Fruit fly (Drosophila melanogaster) whole organism, embryonic: ENCODE results near the gene CG2247.

ENCODE experiments used
- ATbp ChIP-seq: fragments of 200-800 bp; sonication (Bioruptor generic); optimal IDR thresholded peaks from 2 replicates; lab custom pipeline; 2017; ENCODE audit warnings: missing biosample characterization, mild to moderate bottlenecking, missing genetic modification characterization, missing genetic modification reagents
- Asciz ChIP-seq: fragments of 200-800 bp; sonication (Bioruptor generic); optimal IDR thresholded peaks from 2 replicates; lab custom pipeline; 2017; ENCODE audit warnings: missing biosample characterization, mild to moderate bottlenecking, missing genetic modification characterization, missing genetic modification reagents
- CG10321 ChIP-seq: fragments of 200-800 bp; sonication (Bioruptor generic); IDR thresholded peaks from 2 replicates; pipeline ENCODE4 v1.3.6; 2022; ENCODE audit warnings: missing biosample characterization, missing genetic modification characterization
- CG10565 ChIP-seq: fragments of 200-800 bp; sonication (Bioruptor generic); optimal IDR thresholded peaks from 3 replicates; lab custom pipeline; 2016; ENCODE audit warnings: missing biosample characterization, mild to moderate bottlenecking, missing genetic modification characterization
- CG11085 ChIP-seq: fragments of 200-800 bp; sonication (Bioruptor generic); IDR thresholded peaks from 2 replicates; pipeline ENCODE4 v1.3.6; 2022; ENCODE audit warnings: missing biosample characterization, missing genetic modification characterization
- CG11723 ChIP-seq: fragments of 200-800 bp; sonication (Bioruptor generic); optimal IDR thresholded peaks from 2 replicates; lab custom pipeline; 2017; ENCODE audit warnings: missing biosample characterization, mild to moderate bottlenecking, missing genetic modification characterization
- CG13287 ChIP-seq: fragments of 200-800 bp; sonication (Bioruptor generic); IDR thresholded peaks from 2 replicates; pipeline ENCODE4 v1.3.6; 2022; ENCODE audit warnings: missing biosample characterization, missing genetic modification characterization; ENCODE audit not compliant: partially characterized antibody
- CG14860 ChIP-seq: fragments of 200-800 bp; sonication (Bioruptor generic); IDR thresholded peaks from 3 replicates; pipeline ENCODE4 v1.3.6; 2022; ENCODE audit warnings: missing biosample characterization, missing genetic modification characterization; ENCODE audit not compliant: partially characterized antibody
- CG15073 ChIP-seq: fragments of 200-800 bp; sonication (Bioruptor generic); optimal IDR thresholded peaks from 2 replicates; lab custom pipeline; 2016; ENCODE audit warnings: missing biosample characterization, missing genetic modification characterization
- CG30020 ChIP-seq: fragments of 200-800 bp; optimal IDR thresholded peaks from 2 replicates; lab custom pipeline; 2019; ENCODE audit warnings: missing biosample characterization, mild to moderate bottlenecking, missing genetic modification characterization, moderate library complexity
- CG30403 ChIP-seq: fragments of 200-800 bp; sonication (Bioruptor generic); optimal IDR thresholded peaks from 3 replicates; lab custom pipeline; 2016; ENCODE audit warnings: missing biosample characterization, missing genetic modification characterization
- CG31388 ChIP-seq: fragments of 200-800 bp; sonication (Bioruptor generic); optimal IDR thresholded peaks from 2 replicates; lab custom pipeline; 2016; ENCODE audit warnings: missing biosample characterization, missing genetic modification characterization
- CG32772 ChIP-seq: fragments of 200-800 bp; sonication (Bioruptor generic); IDR thresholded peaks from 2 replicates; pipeline ENCODE4 v1.3.6; 2022; ENCODE audit warnings: missing biosample characterization, missing genetic modification characterization
- CG3838 ChIP-seq: fragments of 200-800 bp; sonication (Bioruptor generic); optimal IDR thresholded peaks from 3 replicates; lab custom pipeline; 2016; ENCODE audit warnings: missing biosample characterization, missing genetic modification characterization
- CG4617 ChIP-seq: fragments of 200-800 bp; sonication (Bioruptor generic); optimal IDR thresholded peaks from 3 replicates; lab custom pipeline; 2016; ENCODE audit warnings: missing biosample characterization, missing genetic modification characterization, borderline replicate concordance
- CG4854 ChIP-seq: fragments of 200-800 bp; sonication (Bioruptor generic); optimal IDR thresholded peaks from 2 replicates; lab custom pipeline; 2016; ENCODE audit warnings: missing biosample characterization, missing genetic modification characterization, inconsistent platforms
- CG6791 ChIP-seq: fragments of 200-800 bp; sonication (Bioruptor generic); IDR thresholded peaks from 3 replicates; pipeline ENCODE4 v1.3.6; 2022; ENCODE audit warnings: missing biosample characterization, missing genetic modification characterization; ENCODE audit not compliant: partially characterized antibody
- CG7928 ChIP-seq: fragments of 200-800 bp; sonication (Bioruptor generic); optimal IDR thresholded peaks from 2 replicates; lab custom pipeline; 2017; ENCODE audit warnings: missing biosample characterization, mild to moderate bottlenecking, missing genetic modification characterization
- CG8089 ChIP-seq: fragments of 200-800 bp; sonication (Bioruptor generic); optimal IDR thresholded peaks from 3 replicates; lab custom pipeline; 2016; ENCODE audit warnings: missing biosample characterization, missing genetic modification characterization
- CoRest ChIP-seq: fragments of 200-800 bp; sonication (Bioruptor generic); optimal IDR thresholded peaks from 3 replicates; lab custom pipeline; 2018; ENCODE audit warnings: missing biosample characterization, mild to moderate bottlenecking, missing genetic modification characterization, moderate library complexity
- Dbx ChIP-seq: fragments of 200-800 bp; sonication (Bioruptor generic); IDR thresholded peaks from 3 replicates; pipeline ENCODE4 v1.3.6; 2022; ENCODE audit warnings: missing biosample characterization, missing genetic modification characterization
- Dip2 ChIP-seq: fragments of 200-800 bp; sonication (Bioruptor generic); IDR thresholded peaks from 2 replicates; pipeline ENCODE4 v1.3.6; 2022; ENCODE audit warnings: missing biosample characterization, missing genetic modification characterization
- ERR ChIP-seq: fragments of 200-800 bp; sonication (Bioruptor generic); optimal IDR thresholded peaks from 2 replicates; lab custom pipeline; 2016; ENCODE audit warnings: missing biosample characterization, missing genetic modification characterization
- Hr78 ChIP-seq, 2 experiments: fragments of 200-800 bp in 1 of 2; fragments of >200 bp in 1 of 2; sonication (Bioruptor generic) in 1 of 2; optimal IDR thresholded peaks; 2 replicates each; lab custom pipeline; 2017 to 2019; ENCODE audit warnings: missing biosample characterization in 2 of 2, missing genetic modification characterization in 2 of 2, mild to moderate bottlenecking in 1 of 2, moderate library complexity in 1 of 2
- Nf-YB ChIP-seq: fragments of 200-800 bp; sonication (Bioruptor generic); optimal IDR thresholded peaks from 3 replicates; lab custom pipeline; 2019; ENCODE audit warnings: missing biosample characterization, mild to moderate bottlenecking, missing genetic modification characterization, moderate library complexity
- Oaz ChIP-seq: fragments of 200-800 bp; sonication (Bioruptor generic); IDR thresholded peaks from 2 replicates; pipeline ENCODE4 v1.3.6; 2022; ENCODE audit warnings: missing biosample characterization, missing genetic modification characterization
- Sin3A ChIP-seq: fragments of >200 bp; optimal IDR thresholded peaks from 2 replicates; lab custom pipeline; 2018
- Sox102F ChIP-seq: fragments of 200-800 bp; sonication (Bioruptor generic); optimal IDR thresholded peaks from 2 replicates; lab custom pipeline; 2018; ENCODE audit warnings: missing biosample characterization, mild to moderate bottlenecking, missing genetic modification characterization, moderate library complexity
- Xbp1 ChIP-seq: fragments of 200-800 bp; sonication (Bioruptor generic); optimal IDR thresholded peaks from 3 replicates; lab custom pipeline; 2016; ENCODE audit warnings: missing biosample characterization, mild to moderate bottlenecking, missing genetic modification characterization
- aop ChIP-seq: fragments of 200-800 bp; sonication (Bioruptor generic); IDR thresholded peaks from 2 replicates; pipeline ENCODE4 v1.3.6; 2022; ENCODE audit warnings: missing biosample characterization, missing genetic modification characterization
- bab2 ChIP-seq: fragments of 200-800 bp; sonication (Bioruptor generic); optimal IDR thresholded peaks from 2 replicates; lab custom pipeline; 2016; ENCODE audit warnings: missing biosample characterization, missing genetic modification characterization
- bcd ChIP-seq: fragments of 200-800 bp; sonication (Bioruptor generic); optimal IDR thresholded peaks from 2 replicates; lab custom pipeline; 2017; ENCODE audit warnings: missing biosample characterization, mild to moderate bottlenecking, missing genetic modification characterization
- btn ChIP-seq: fragments of 200-800 bp; sonication (Bioruptor generic); optimal IDR thresholded peaks from 2 replicates; lab custom pipeline; 2016; ENCODE audit warnings: missing biosample characterization, missing genetic modification characterization
- chinmo ChIP-seq: fragments of 200-800 bp; sonication (Bioruptor generic); IDR thresholded peaks from 4 replicates; pipeline ENCODE4 v1.3.6; 2022; ENCODE audit warnings: missing biosample characterization, missing genetic modification characterization; ENCODE audit not compliant: partially characterized antibody
- fu2 ChIP-seq: fragments of 200-800 bp; sonication (Bioruptor generic); optimal IDR thresholded peaks from 2 replicates; lab custom pipeline; 2016; ENCODE audit warnings: missing biosample characterization, missing genetic modification characterization
- gsb ChIP-seq: fragments of 200-800 bp; sonication (Bioruptor generic); IDR thresholded peaks from 2 replicates; pipeline ENCODE4 v1.3.6; 2022; ENCODE audit warnings: missing biosample characterization, missing genetic modification characterization
- klu ChIP-seq: fragments of 200-800 bp; sonication (Bioruptor generic); IDR thresholded peaks from 2 replicates; pipeline ENCODE4 v1.3.6; 2022; ENCODE audit warnings: missing biosample characterization, missing genetic modification characterization
- lmd ChIP-seq: fragments of 200-800 bp; sonication (Bioruptor generic); IDR thresholded peaks from 2 replicates; pipeline ENCODE4 v1.3.6; 2022; ENCODE audit warnings: missing biosample characterization, missing genetic modification characterization
- nom ChIP-seq: fragments of 200-800 bp; sonication (Bioruptor generic); optimal IDR thresholded peaks from 2 replicates; lab custom pipeline; 2017; ENCODE audit warnings: missing biosample characterization, missing genetic modification characterization, mild to moderate bottlenecking, moderate library complexity, missing genetic modification reagents
- pita ChIP-seq: fragments of 200-800 bp; sonication (Bioruptor generic); optimal IDR thresholded peaks from 2 replicates; lab custom pipeline; 2017; ENCODE audit warnings: missing biosample characterization, mild to moderate bottlenecking, missing genetic modification characterization
- pzg ChIP-seq: fragments of 200-800 bp; sonication (Bioruptor generic); optimal IDR thresholded peaks from 3 replicates; lab custom pipeline; 2018; ENCODE audit warnings: missing biosample characterization, mild to moderate bottlenecking, missing genetic modification characterization, moderate library complexity
- sd ChIP-seq: fragments of 200-800 bp; sonication (Bioruptor generic); optimal IDR thresholded peaks from 3 replicates; lab custom pipeline; 2018; ENCODE audit warnings: missing biosample characterization, mild to moderate bottlenecking, missing genetic modification characterization, moderate library complexity
- sim ChIP-seq: fragments of 200-800 bp; sonication (Bioruptor generic); IDR thresholded peaks from 2 replicates; pipeline ENCODE4 v1.3.6; 2022; ENCODE audit warnings: missing biosample characterization, missing genetic modification characterization
- ssp ChIP-seq: fragments of 200-800 bp; sonication (Bioruptor generic); IDR thresholded peaks from 2 replicates; pipeline ENCODE4 v1.3.6; 2022; ENCODE audit warnings: missing biosample characterization, missing genetic modification characterization
- trem ChIP-seq: fragments of 200-800 bp; optimal IDR thresholded peaks from 3 replicates; lab custom pipeline; 2019; ENCODE audit warnings: missing biosample characterization, mild to moderate bottlenecking, missing genetic modification characterization, moderate library complexity
- vnd ChIP-seq: fragments of 200-800 bp; sonication (Bioruptor generic); IDR thresholded peaks from 3 replicates; pipeline ENCODE4 v1.3.6; 2022; ENCODE audit warnings: missing biosample characterization, missing genetic modification characterization; ENCODE audit not compliant: partially characterized antibody
- vvl ChIP-seq: fragments of 200-800 bp; sonication (Bioruptor generic); IDR thresholded peaks from 2 replicates; pipeline ENCODE4 v1.3.6; 2022; ENCODE audit warnings: missing biosample characterization, missing genetic modification characterization
- wek ChIP-seq: fragments of 200-800 bp; sonication (Bioruptor generic); optimal IDR thresholded peaks from 3 replicates; lab custom pipeline; 2018; ENCODE audit warnings: missing biosample characterization, mild to moderate bottlenecking, missing genetic modification characterization, moderate library complexity
- zf30C ChIP-seq: fragments of 200-800 bp; sonication (Bioruptor generic); optimal IDR thresholded peaks from 3 replicates; lab custom pipeline; 2018; ENCODE audit warnings: missing biosample characterization, mild to moderate bottlenecking, missing genetic modification characterization

Gene CG2247

DNA sequence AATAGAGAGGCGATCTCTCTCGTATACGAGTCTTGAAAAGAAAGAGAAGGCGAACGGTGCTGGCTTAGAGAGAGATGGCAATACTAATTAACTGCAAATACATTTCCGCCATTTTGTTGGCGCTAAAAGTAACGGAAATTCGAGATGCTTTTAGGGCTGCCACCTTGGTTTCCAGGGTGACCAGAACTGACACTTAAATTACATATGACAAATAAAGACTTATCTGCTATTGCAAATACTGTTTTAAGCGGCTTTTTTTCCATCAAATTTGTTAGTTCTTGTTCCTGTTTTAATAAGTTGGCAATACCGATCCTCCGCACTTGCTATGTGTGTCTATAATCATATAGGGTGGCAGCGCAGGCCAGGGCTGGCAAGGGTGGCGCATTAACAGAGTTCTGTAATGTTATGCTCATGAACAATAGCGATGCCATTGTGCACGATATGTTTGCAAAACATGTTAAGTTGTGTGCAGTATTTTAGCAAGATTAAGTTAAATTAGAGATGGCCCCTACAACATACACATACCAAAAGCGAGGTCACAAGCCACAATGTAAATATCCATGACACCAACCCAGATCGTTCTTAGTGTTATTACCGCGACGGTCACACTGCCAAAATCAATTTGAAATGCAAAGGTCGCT is 31.1 kb downstream of the CG2247 start, which contains the start of gene nod (continued):
- no peak for TF ChIP-seq CG15073 (GFP tag; lab: Kevin White, UChicago)
- peak; percentile 78 for TF ChIP-seq CG10321 (GFP tag; lab: Robert Waterston, UW)
- no peak for TF ChIP-seq Dip2 (GFP tag; lab: Robert Waterston, UW)
- no peak for TF ChIP-seq CG11723 (GFP tag; lab: Kevin White, UChicago)
- TF ChIP-seq CG31388 (GFP tag; lab: Kevin White, UChicago): peak; percentile 15
- TF ChIP-seq btn (GFP tag; lab: Kevin White, UChicago): no peak
- peak; percentile 66 for TF ChIP-seq fu2
- TF ChIP-seq zf30C: no peak
- TF ChIP-seq Dbx (GFP tag; lab: Robert Waterston, UW): peak; percentile 58; the same call in 1 of the 3 replicates
- TF ChIP-seq CG13287 (GFP tag; lab: Robert Waterston, UW): peak; percentile 85
- TF ChIP-seq CG4617 (GFP tag; lab: Kevin White, UChicago): peak; percentile 27
- peak; percentile 61 for TF ChIP-seq bcd (GFP tag; lab: Kevin White, UChicago)
- TF ChIP-seq CG6791: peak; percentile 55; the same call in 1 of the 3 replicates
- no peak for TF ChIP-seq vnd (GFP tag; lab: Robert Waterston, UW)
- TF ChIP-seq Sox102F (GFP tag; lab: Kevin White, UChicago): peak; percentile 58
- no peak; the same call in 1 of the 2 replicates for TF ChIP-seq Oaz (GFP tag; lab: Robert Waterston, UW)
- TF ChIP-seq Hr78 (GFP tag; optimal IDR thresholded peaks at IDR 0.05; lab: Kevin White, UChicago): no peak
- TF ChIP-seq sd (tag; lab: Kevin White, UChicago): peak; percentile 76
- peak; percentile 72 for TF ChIP-seq CG30403
- peak; percentile 74 for TF ChIP-seq ERR (GFP tag; lab: Kevin White, UChicago)
- TF ChIP-seq CG32772 (GFP tag; lab: Robert Waterston, UW): no peak
- peak; percentile 26; the same call in 1 of the 2 replicates for TF ChIP-seq ssp
- peak; percentile 90 for TF ChIP-seq trem
- TF ChIP-seq Sin3A: peak; percentile 89
- peak; percentile 65 for TF ChIP-seq bab2
- no peak for TF ChIP-seq gsb (GFP tag; lab: Robert Waterston, UW)
- peak; percentile 44 for TF ChIP-seq CG4854 (GFP tag; lab: Kevin White, UChicago)
- TF ChIP-seq CoRest: peak; percentile 81
- no peak for TF ChIP-seq ATbp (GFP tag; lab: Kevin White, UChicago)
- no peak for TF ChIP-seq wek (GFP tag; lab: Kevin White, UChicago)
- peak; percentile 61 for TF ChIP-seq Xbp1 (GFP tag; lab: Kevin White, UChicago)
- TF ChIP-seq Nf-YB (GFP tag; lab: Kevin White, UChicago): peak; percentile 3
- peak; percentile 89 for TF ChIP-seq pita (GFP tag; lab: Kevin White, UChicago)
- no peak for TF ChIP-seq CG10565
- TF ChIP-seq aop (GFP tag; lab: Robert Waterston, UW): no peak
- TF ChIP-seq nom (GFP tag; lab: Kevin White, UChicago): no peak
- peak; percentile 34; the same call in 1 of the 2 replicates for TF ChIP-seq klu (GFP tag; lab: Robert Waterston, UW)
- no peak for TF ChIP-seq CG3838 (GFP tag; lab: Kevin White, UChicago)
- TF ChIP-seq pzg: peak; percentile 97
- peak; percentile 57 for TF ChIP-seq vvl (GFP tag; lab: Robert Waterston, UW)
- peak; percentile 10 for TF ChIP-seq CG30020 (tag; lab: Kevin White, UChicago)
- TF ChIP-seq CG11085 (GFP tag; lab: Robert Waterston, UW): no peak
- TF ChIP-seq lmd (GFP tag; lab: Robert Waterston, UW): peak; percentile 42; the same call in 1 of the 2 replicates
- TF ChIP-seq CG7928: peak; percentile 94
- peak; percentile 0 for TF ChIP-seq CG8089 (GFP tag; lab: Kevin White, UChicago)
- peak; percentile 32; the same call in 1 of the 2 replicates for TF ChIP-seq sim (GFP tag; lab: Robert Waterston, UW)
- TF ChIP-seq Asciz (GFP tag; lab: Kevin White, UChicago): no peak
- TF ChIP-seq chinmo (GFP tag; lab: Robert Waterston, UW): no peak
- TF ChIP-seq CG14860: no peak; the same call in 2 of the 3 replicates
